Worm (Caenorhabditis elegans): ENCODE measurements around the gene T02B11.8.

T02B11.8 gene

ce11 chrV:904232-904983 lies 25.9 kb upstream of the T02B11.8 start, which contains the start of gene trm-2A (continued):
- TF ChIP-seq tag-97 (GFP tag; IDR thresholded peaks at IDR 0.05) (no peak), nhr-77 (tag; optimal IDR thresholded peaks at IDR 0.05) (peak; percentile 44), T26A8.4 (GFP tag; IDR thresholded peaks at IDR 0.05) (no peak), zag-1 (tag; optimal IDR thresholded peaks at IDR 0.05) (no peak), lsy-2 (tag; optimal IDR thresholded peaks at IDR 0.05) (peak in 1 of 2 experiments; percentile 87), ces-1 (GFP tag; optimal IDR thresholded peaks at IDR 0.05) (no peak), saeg-2 (GFP tag; IDR thresholded peaks at IDR 0.05) (no peak), zip-2 (tag; optimal IDR thresholded peaks at IDR 0.05) (no peak), snpc-1.2 (GFP tag; IDR thresholded peaks at IDR 0.05) (no peak), nhr-48 (tag; optimal IDR thresholded peaks at IDR 0.05) (no peak), skn-1 (tag; optimal IDR thresholded peaks at IDR 0.05) (no peak), hlh-30 (tag; optimal IDR thresholded peaks at IDR 0.05; ENCODE audit: insufficient read depth) (peak; percentile 76), lin-13 (GFP tag; optimal IDR thresholded peaks at IDR 0.05) (peak; percentile 16), nhr-10 (tag; optimal IDR thresholded peaks at IDR 0.05) (no peak), lin-29 (GFP tag; IDR thresholded peaks at IDR 0.05) (no peak), zfp-2 (tag; optimal IDR thresholded peaks at IDR 0.05) (no peak), php-3 (GFP tag; IDR thresholded peaks at IDR 0.05) (no peak), Y48G9A.11 (GFP tag; IDR thresholded peaks at IDR 0.05) (no peak), dve-1 (tag; optimal IDR thresholded peaks at IDR 0.05; ENCODE audit: insufficient read depth) (peak; percentile 60), D1046.2 (GFP tag; IDR thresholded peaks at IDR 0.05) (no peak), sdz-12 (GFP tag; optimal IDR thresholded peaks at IDR 0.05) (no peak), nhr-28 (tag; optimal IDR thresholded peaks at IDR 0.05) (peak; percentile 67), vab-7 (GFP tag; IDR thresholded peaks at IDR 0.05) (no peak), snpc-4 (tag; optimal IDR thresholded peaks at IDR 0.05) (no peak), dpl-1 (GFP tag; optimal IDR thresholded peaks at IDR 0.05) (peak; percentile 95), gei-8 (GFP tag; optimal IDR thresholded peaks at IDR 0.05) (no peak), F26F4.8 (GFP tag; conservative IDR thresholded peaks at IDR 0.05) (no peak), lin-15B (tag; optimal IDR thresholded peaks at IDR 0.05) (no peak), madf-9 (GFP tag; conservative IDR thresholded peaks at IDR 0.05) (no peak), ceh-20 (GFP tag; IDR thresholded peaks at IDR 0.05) (no peak), fkh-10 (GFP tag; optimal IDR thresholded peaks at IDR 0.05) (no peak), pha-4 (GFP tag; IDR thresholded peaks at IDR 0.05) (no peak), pha-4 (tag; optimal IDR thresholded peaks at IDR 0.05) (peak; percentile 43), F49E8.2 (tag; optimal IDR thresholded peaks at IDR 0.05; ENCODE audit: borderline replicate concordance) (no peak), hif-1 (tag; optimal IDR thresholded peaks at IDR 0.05) (peak in 1 of 2 experiments; percentile 47), nhr-11 (tag; optimal IDR thresholded peaks at IDR 0.05) (peak; percentile 27), attf-4 (tag; optimal IDR thresholded peaks at IDR 0.05) (no peak), lin-1 (GFP tag; IDR thresholded peaks at IDR 0.05) (no peak), lin-38 (GFP tag; IDR thresholded peaks at IDR 0.05) (peak; percentile 98), Y5F2A.4 (GFP tag; optimal IDR thresholded peaks at IDR 0.05) (no peak), mes-2 (tag; optimal IDR thresholded peaks at IDR 0.05; ENCODE audit: poor library complexity, severe bottlenecking) (peak; percentile 93), nhr-41 (GFP tag; IDR thresholded peaks at IDR 0.05) (no peak), spr-3 (GFP tag; optimal IDR thresholded peaks at IDR 0.05) (no peak), nhr-111 (GFP tag; optimal IDR thresholded peaks at IDR 0.05) (no peak), madf-5 (GFP tag; IDR thresholded peaks at IDR 0.05) (no peak), F37D6.2 (tag; optimal IDR thresholded peaks at IDR 0.05) (no peak), hmg-1.1 (GFP tag; IDR thresholded peaks at IDR 0.05) (peak; percentile 65), ztf-7 (tag; optimal IDR thresholded peaks at IDR 0.05) (no peak), zfp-3 (GFP tag; conservative IDR thresholded peaks at IDR 0.05) (no peak), ceh-62 (tag; optimal IDR thresholded peaks at IDR 0.05) (no peak), ceh-44 (GFP tag; IDR thresholded peaks at IDR 0.05) (no peak)
